Worm (Caenorhabditis elegans) whole organism, L4 larva: ENCODE results near the gene natc-1.

Source experiments
- Y48G9A.11 ChIP-seq: fragments of 200-800 bp; sonication (Bioruptor generic); IDR thresholded peaks from 2 replicates; pipeline ENCODE4 v1.3.6; 2022; ENCODE audit warnings: missing genetic modification reagents, missing genetic modification characterization, missing compliant biosample characterization
- ZK337.2 ChIP-seq: fragments of 200-800 bp; sonication (Bioruptor generic); IDR thresholded peaks from 2 replicates; pipeline ENCODE4 v1.3.6; 2022; ENCODE audit warnings: missing genetic modification reagents, missing genetic modification characterization, missing compliant biosample characterization
- ceh-82 ChIP-seq: sonication (generic microtip); optimal IDR thresholded peaks from 2 replicates; lab custom pipeline; 2017; ENCODE audit warnings: missing biosample characterization, missing genetic modification characterization
- ces-1 ChIP-seq: fragments of 150-350 bp; sonication (generic microtip); optimal IDR thresholded peaks from 4 replicates; lab custom pipeline; 2014; ENCODE audit warnings: missing biosample characterization, missing genetic modification reagents, missing genetic modification characterization
- dpl-1 ChIP-seq: fragments of 150-350 bp; optimal IDR thresholded peaks from 2 replicates; lab custom pipeline; 2014; ENCODE audit warnings: missing biosample characterization, missing genetic modification reagents, missing genetic modification characterization
- dve-1 ChIP-seq: sonication (generic microtip); optimal IDR thresholded peaks from 2 replicates; lab custom pipeline; 2017; ENCODE audit warnings: antibody characterized with exemption, mild to moderate bottlenecking, missing genetic modification characterization, missing compliant biosample characterization; ENCODE audit not compliant: insufficient read depth
- egl-27 ChIP-seq: sonication (generic microtip); optimal IDR thresholded peaks from 3 replicates; lab custom pipeline; 2017; ENCODE audit warnings: missing biosample characterization, missing genetic modification reagents, missing genetic modification characterization
- fos-1 ChIP-seq: fragments of 150-350 bp; optimal IDR thresholded peaks from 2 replicates; lab custom pipeline; 2014; ENCODE audit warnings: missing biosample characterization, missing genetic modification characterization
- lin-1 ChIP-seq: fragments of 200-800 bp; sonication (Bioruptor generic); IDR thresholded peaks from 2 replicates; pipeline ENCODE4 v1.3.6; 2022; ENCODE audit warnings: missing genetic modification reagents, missing genetic modification characterization, missing compliant biosample characterization
- lin-13 ChIP-seq: fragments of 150-350 bp; optimal IDR thresholded peaks from 2 replicates; lab custom pipeline; 2014; ENCODE audit warnings: missing biosample characterization, missing genetic modification reagents, missing genetic modification characterization
- nhr-77 ChIP-seq: fragments of 150-350 bp; optimal IDR thresholded peaks from 2 replicates; lab custom pipeline; 2014; ENCODE audit warnings: missing biosample characterization, missing genetic modification characterization
- pha-4 ChIP-seq, 2 experiments: fragments of 150-350 bp in 1 of 2; fragments of 200-800 bp in 1 of 2; sonication (Bioruptor generic) in 1 of 2; IDR thresholded peaks in 1 of 2; optimal IDR thresholded peaks in 1 of 2; 2 replicates each; pipeline versions ENCODE4 v1.3.6 to Lab custom; 2014 to 2022; ENCODE audit warnings: missing genetic modification characterization in 2 of 2, missing genetic modification reagents in 2 of 2, missing biosample characterization in 1 of 2, missing compliant biosample characterization in 1 of 2
- php-3 ChIP-seq: fragments of 200-800 bp; sonication (Bioruptor generic); IDR thresholded peaks from 2 replicates; pipeline ENCODE4 v1.3.6; 2022; ENCODE audit warnings: missing genetic modification reagents, missing genetic modification characterization, missing compliant biosample characterization

ce11 chrV:8500348-8500747 lies 38.2 kb downstream of the natc-1 start:
- TF ChIP-seq fos-1 (tag; lab: Kevin White, UChicago) (peak; percentile 47), ces-1 (peak; percentile 74), egl-27 (tag; lab: Kevin White, UChicago) (no peak), dpl-1 (GFP tag; lab: Kevin White, UChicago) (peak; percentile 76), Y48G9A.11 (GFP tag; lab: Robert Waterston, UW) (peak; percentile 95), nhr-77 (peak; percentile 79), pha-4 (GFP tag; IDR thresholded peaks at IDR 0.05; lab: Robert Waterston, UW) (peak; percentile 99), pha-4 (tag; optimal IDR thresholded peaks at IDR 0.05; lab: Kevin White, UChicago) (no peak), lin-13 (GFP tag; lab: Kevin White, UChicago) (peak; percentile 78), dve-1 (tag; lab: Kevin White, UChicago) (peak; percentile 90), php-3 (GFP tag; lab: Robert Waterston, UW) (peak; percentile 99), ceh-82 (tag; lab: Kevin White, UChicago) (peak; percentile 48), lin-1 (peak; percentile 99), ZK337.2 (peak; percentile 98)
